Worm (Caenorhabditis elegans): ENCODE data around the gene F55A11.11.

The F55A11.11 gene

ce11 chrV:11770053-11770517, 12.9 kb upstream of the F55A11.11 start, which contains the start of gene F55A11.4:
TSS of gene F55A11.4 (plus strand) at chrV:11770467.
- TF ChIP-seq nhr-11 (tag; optimal IDR thresholded peaks at IDR 0.05) (no peak), hlh-11 (tag; optimal IDR thresholded peaks at IDR 0.05) (peak; percentile 22), sdz-12 (GFP tag; optimal IDR thresholded peaks at IDR 0.05) (no peak), ceh-62 (tag; optimal IDR thresholded peaks at IDR 0.05) (no peak), unc-130 (GFP tag; optimal IDR thresholded peaks at IDR 0.05) (peak; percentile 33), vab-7 (GFP tag; IDR thresholded peaks at IDR 0.05) (0 out of 2 replicates have a peak, but pooled peaks have one; percentile 16), mes-2 (tag; optimal IDR thresholded peaks at IDR 0.05; ENCODE audit: poor library complexity, severe bottlenecking) (peak; percentile 25), D1046.2 (GFP tag; IDR thresholded peaks at IDR 0.05) (0 out of 2 replicates have a peak, but pooled peaks have one; percentile 62), ama-1 (optimal IDR thresholded peaks at IDR 0.05) (peak; percentile 82), F49E8.2 (tag; optimal IDR thresholded peaks at IDR 0.05; ENCODE audit: borderline replicate concordance) (peak; percentile 4)

DNA sequence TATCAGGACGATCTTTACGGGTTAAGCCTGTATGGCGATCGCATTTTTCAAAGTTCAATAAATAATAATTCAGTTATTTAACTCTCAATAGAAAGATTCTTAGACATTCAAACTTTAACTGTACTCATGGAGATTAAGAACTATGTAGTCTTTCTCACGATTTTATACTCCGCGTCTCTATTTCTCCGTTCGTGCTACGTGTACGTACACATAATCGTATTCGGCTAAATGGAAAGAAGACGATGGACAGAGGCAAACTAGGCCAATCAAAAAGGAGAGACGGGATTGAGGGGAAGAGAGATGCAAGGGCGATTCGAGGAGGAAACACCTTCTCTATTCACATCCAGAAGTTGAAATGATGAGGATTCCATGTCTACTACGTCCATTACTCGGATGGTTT, 9.5 kb upstream of the F55A11.11 start, which contains the start of gene bus-18:
bus-18 (plus strand) TSS at position 301 of the 400 bp plus-strand sequence.
- TF ChIP-seq jun-1 (tag; optimal IDR thresholded peaks at IDR 0.05) (no peak), dve-1 (tag; optimal IDR thresholded peaks at IDR 0.05; ENCODE audit: insufficient read depth) (no peak), ceh-32 (tag; optimal IDR thresholded peaks at IDR 0.05; ENCODE audit: poor library complexity) (no peak), mes-2 (tag; optimal IDR thresholded peaks at IDR 0.05; ENCODE audit: poor library complexity, severe bottlenecking) (no peak), nhr-10 (tag; optimal IDR thresholded peaks at IDR 0.05) (no peak), F37D6.2 (tag; optimal IDR thresholded peaks at IDR 0.05) (no peak), saeg-2 (GFP tag; IDR thresholded peaks at IDR 0.05) (no peak), mxl-2 (GFP tag; conservative IDR thresholded peaks at IDR 0.05) (no peak), vab-7 (GFP tag; IDR thresholded peaks at IDR 0.05) (no peak), ztf-7 (tag; optimal IDR thresholded peaks at IDR 0.05) (no peak), mxl-3 (GFP tag; optimal IDR thresholded peaks at IDR 0.05) (no peak), lin-1 (GFP tag; IDR thresholded peaks at IDR 0.05) (no peak), daf-16 (GFP tag; optimal IDR thresholded peaks at IDR 0.05) (no peak), daf-16 (tag; optimal IDR thresholded peaks at IDR 0.05) (no peak), D1046.2 (GFP tag; IDR thresholded peaks at IDR 0.05) (no peak), lin-29 (GFP tag; IDR thresholded peaks at IDR 0.05) (no peak), aha-1 (tag) (no peak), lin-38 (GFP tag; IDR thresholded peaks at IDR 0.05) (no peak)

- TF ChIP-seq hlh-11 (tag; optimal IDR thresholded peaks at IDR 0.05), result peak; percentile 5
- no peak for TF ChIP-seq hif-1 (tag; optimal IDR thresholded peaks at IDR 0.05)
- peak; percentile 34 for TF ChIP-seq nhr-28 (tag; optimal IDR thresholded peaks at IDR 0.05)
- TF ChIP-seq Y48G9A.11 (GFP tag; IDR thresholded peaks at IDR 0.05), result no peak
- TF ChIP-seq mdl-1 (tag; optimal IDR thresholded peaks at IDR 0.05), result no peak
- peak; percentile 57 for TF ChIP-seq dve-1 (tag; optimal IDR thresholded peaks at IDR 0.05; ENCODE audit: insufficient read depth)
- TF ChIP-seq zip-2 (tag; optimal IDR thresholded peaks at IDR 0.05), result no peak
- TF ChIP-seq pqm-1 (tag; optimal IDR thresholded peaks at IDR 0.05), result no peak
- no peak for TF ChIP-seq ces-1 (GFP tag; optimal IDR thresholded peaks at IDR 0.05)
- TF ChIP-seq dmd-9 (GFP tag; IDR thresholded peaks at IDR 0.05), result no peak
- TF ChIP-seq php-3 (GFP tag; IDR thresholded peaks at IDR 0.05), result no peak
- peak in 1 of 2 experiments; percentile 92 for TF ChIP-seq unc-62 (GFP tag; optimal IDR thresholded peaks at IDR 0.05 in 1 of 2)
- no peak for TF ChIP-seq unc-62 (tag; optimal IDR thresholded peaks at IDR 0.05)
- TF ChIP-seq lsy-2 (tag; optimal IDR thresholded peaks at IDR 0.05), result peak in 1 of 2 experiments; percentile 17
- no peak for TF ChIP-seq mxl-2 (GFP tag; conservative IDR thresholded peaks at IDR 0.05)
- no peak for TF ChIP-seq R02D3.7 (tag; optimal IDR thresholded peaks at IDR 0.05)
- TF ChIP-seq ceh-44 (GFP tag; IDR thresholded peaks at IDR 0.05), result no peak
- TF ChIP-seq ztf-11 (tag; optimal IDR thresholded peaks at IDR 0.05), result no peak
- no peak for TF ChIP-seq dmd-8 (GFP tag; IDR thresholded peaks at IDR 0.05)
These were observed 9.0 kb upstream of the F55A11.11 start for ce11 chrV:11773934-11774333.
